Fruit fly (Drosophila melanogaster) whole organism: ENCODE measurements around the gene CG43886.

Experiments
- CG8478 ChIP-seq: fragments of >200 bp; optimal IDR thresholded peaks from 2 replicates; lab custom pipeline; 2018; ENCODE audit warnings: inconsistent platforms
- Dll ChIP-seq: fragments of >200 bp; optimal IDR thresholded peaks from 2 replicates; lab custom pipeline; 2017
- pan ChIP-seq: fragments of >200 bp; optimal IDR thresholded peaks from 2 replicates; lab custom pipeline; 2017
- psq ChIP-seq: fragments of >200 bp; optimal IDR thresholded peaks from 2 replicates; lab custom pipeline; 2017
- usp ChIP-seq: fragments of >200 bp; optimal IDR thresholded peaks from 2 replicates; lab custom pipeline; 2017; ENCODE audit warnings: missing biosample characterization, missing genetic modification characterization, mixed read lengths

DNA sequence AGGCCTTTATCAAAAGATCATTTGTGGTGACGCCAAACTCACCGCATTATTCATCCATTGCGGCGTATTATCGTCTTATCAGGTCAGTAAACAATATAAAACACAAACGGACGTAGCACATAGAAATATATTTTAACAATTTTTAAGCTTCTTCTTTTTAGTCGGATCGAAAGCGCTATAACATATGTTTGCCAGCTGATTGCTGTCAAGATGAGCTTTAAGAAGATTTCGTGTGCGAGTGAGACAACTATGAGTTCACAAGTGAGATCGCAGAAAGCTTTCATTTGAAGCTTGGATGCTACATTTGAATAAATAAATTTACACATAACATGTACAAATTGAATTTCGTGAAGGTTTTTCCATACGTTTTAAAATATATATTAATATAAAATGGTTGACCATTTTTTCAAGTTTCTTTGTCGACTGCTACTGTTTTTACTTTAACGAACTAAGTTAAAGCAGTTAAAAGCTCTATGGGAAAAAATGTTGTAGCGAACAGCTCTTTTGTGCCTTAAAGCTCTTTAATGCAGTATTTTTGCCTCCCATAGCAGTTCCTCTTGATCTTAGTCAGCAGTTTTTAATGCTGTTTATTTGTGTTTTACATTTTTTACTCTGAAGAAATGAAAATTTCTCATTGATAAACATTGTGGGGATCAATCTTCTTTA lies 726 bp downstream of the CG43886 start, which contains the start of gene CG42445:
- TF ChIP-seq Dll (lab: Kevin White, UChicago): no peak
- TF ChIP-seq CG8478: no peak
- TF ChIP-seq usp (GFP tag; lab: Kevin White, UChicago): no peak
- TF ChIP-seq pan (lab: Kevin White, UChicago): no peak
- no peak for TF ChIP-seq psq (lab: Kevin White, UChicago)
